Worm (Caenorhabditis elegans) whole organism, L1 larva: ENCODE data around the gene K11H12.9.

ENCODE experiments used
- ces-1 ChIP-seq: fragments of 150-350 bp; optimal IDR thresholded peaks from 2 replicates; lab custom pipeline; 2014; ENCODE audit warnings: missing biosample characterization, missing genetic modification reagents, missing genetic modification characterization
- dpl-1 ChIP-seq, 3 experiments: fragments of 150-350 bp in 2 of 3; sonication (generic microtip) in 1 of 3; optimal IDR thresholded peaks; 2 replicates each; lab custom pipeline; 2014 to 2017; ENCODE audit warnings: missing biosample characterization in 3 of 3, missing genetic modification characterization in 3 of 3, missing genetic modification reagents in 3 of 3
- irx-1 ChIP-seq: sonication (generic microtip); optimal IDR thresholded peaks from 2 replicates; lab custom pipeline; 2016; ENCODE audit warnings: missing genetic modification characterization, missing compliant biosample characterization
- jun-1 ChIP-seq: fragments of 150-350 bp; optimal IDR thresholded peaks from 2 replicates; lab custom pipeline; 2014; ENCODE audit warnings: missing biosample characterization, missing genetic modification reagents, missing genetic modification characterization
- lin-39 ChIP-seq: fragments of 150-350 bp; optimal IDR thresholded peaks from 2 replicates; lab custom pipeline; 2014; ENCODE audit warnings: missing biosample characterization, missing genetic modification reagents, missing genetic modification characterization
- nhr-11 ChIP-seq: fragments of 150-350 bp; optimal IDR thresholded peaks from 2 replicates; lab custom pipeline; 2014; ENCODE audit warnings: missing biosample characterization, missing genetic modification characterization
- nhr-237 ChIP-seq: fragments of 150-350 bp; optimal IDR thresholded peaks from 2 replicates; lab custom pipeline; 2014; ENCODE audit warnings: missing biosample characterization, missing genetic modification characterization
- nhr-71 ChIP-seq: sonication (generic microtip); optimal IDR thresholded peaks from 2 replicates; lab custom pipeline; 2016; ENCODE audit warnings: mild to moderate bottlenecking, missing genetic modification characterization, moderate library complexity, missing compliant biosample characterization
- nhr-77 ChIP-seq: fragments of 150-350 bp; optimal IDR thresholded peaks from 2 replicates; lab custom pipeline; 2014; ENCODE audit warnings: missing biosample characterization, missing genetic modification characterization
- nhr-84 ChIP-seq: sonication (generic microtip); optimal IDR thresholded peaks from 2 replicates; lab custom pipeline; 2017; ENCODE audit warnings: missing biosample characterization, missing genetic modification characterization

- TF ChIP-seq lin-39 (tag; lab: Kevin White, UChicago): no peak
- TF ChIP-seq nhr-71 (tag; lab: Kevin White, UChicago): no peak
- TF ChIP-seq ces-1 (GFP tag; lab: Kevin White, UChicago): no peak
- no peak for TF ChIP-seq nhr-77 (tag; lab: Kevin White, UChicago)
- TF ChIP-seq nhr-237: no peak
- no peak for TF ChIP-seq jun-1
- no peak for TF ChIP-seq nhr-84
- TF ChIP-seq dpl-1 (GFP tag; optimal IDR thresholded peaks at IDR 0.05; lab: Kevin White, UChicago): no peak
- TF ChIP-seq nhr-11 (tag; lab: Kevin White, UChicago): no peak
- TF ChIP-seq irx-1 (tag; lab: Kevin White, UChicago): no peak
These were observed 34.2 kb upstream of the K11H12.9 start, which contains the start of gene C18H7.1 for ce11 chrIV:615244-615643.
